Fruit fly (Drosophila melanogaster) whole organism, wandering third instar larva: Measurements from ENCODE around the gene gogo.

Experiments
- Dfd ChIP-seq: fragments of >200 bp; optimal IDR thresholded peaks from 2 replicates; lab custom pipeline; 2017; ENCODE audit warnings: missing biosample characterization, missing genetic modification characterization
- Rel ChIP-seq, 2 experiments: fragments of 200-800 bp; sonication (Bioruptor generic) in 1 of 2; optimal IDR thresholded peaks; 2 replicates in 1 of 2; 3 replicates in 1 of 2; lab custom pipeline; 2016 to 2019; ENCODE audit warnings: mild to moderate bottlenecking in 2 of 2, missing biosample characterization in 2 of 2, missing genetic modification characterization in 2 of 2, moderate library complexity in 1 of 2
- Vsx2 ChIP-seq: fragments of 200-300, 225-300 bp; sonication (Bioruptor generic); optimal IDR thresholded peaks from 2 replicates; lab custom pipeline; 2018; ENCODE audit warnings: missing biosample characterization, missing genetic modification characterization; ENCODE audit not compliant: partially characterized antibody
- fru ChIP-seq: fragments of 200-800 bp; sonication (Bioruptor generic); optimal IDR thresholded peaks from 3 replicates; lab custom pipeline; 2016; ENCODE audit warnings: missing biosample characterization, mild to moderate bottlenecking, missing genetic modification characterization
- h ChIP-seq: fragments of 200-800 bp; sonication (Bioruptor generic); optimal IDR thresholded peaks from 3 replicates; lab custom pipeline; 2016; ENCODE audit warnings: missing biosample characterization, mild to moderate bottlenecking, missing genetic modification characterization
- psq ChIP-seq: fragments of 200-800 bp; sonication (Bioruptor generic); optimal IDR thresholded peaks from 3 replicates; lab custom pipeline; 2017; ENCODE audit warnings: missing biosample characterization, mild to moderate bottlenecking, missing genetic modification characterization, moderate library complexity
- usp ChIP-seq: fragments of >200 bp; optimal IDR thresholded peaks from 2 replicates; lab custom pipeline; 2017; ENCODE audit warnings: missing biosample characterization, missing genetic modification characterization
- woc ChIP-seq: sonication (Bioruptor generic); optimal IDR thresholded peaks from 2 replicates; lab custom pipeline; 2016; ENCODE audit warnings: missing biosample characterization, mild to moderate bottlenecking, missing genetic modification characterization

DNA sequence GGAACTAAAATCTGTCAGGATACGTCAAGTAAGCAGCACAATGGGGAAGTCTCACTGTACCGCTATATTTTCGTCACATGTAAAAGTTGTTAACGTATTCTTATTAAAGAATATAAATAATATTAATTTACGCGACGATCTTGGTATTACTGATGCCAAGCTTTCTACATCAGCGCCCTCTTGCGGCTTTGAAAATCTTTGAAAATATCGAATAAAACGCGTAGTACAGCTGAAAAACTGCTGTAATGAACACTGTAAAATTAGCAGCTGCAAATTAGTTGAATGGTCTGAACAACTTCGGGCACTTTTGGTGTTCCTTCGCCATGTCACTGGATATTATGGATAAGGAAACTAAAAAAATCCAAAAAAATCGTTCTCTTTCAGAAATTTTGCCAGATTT is 25.1 kb upstream of the gogo start:
- TF ChIP-seq usp (GFP tag; lab: Kevin White, UChicago): no peak
- TF ChIP-seq fru (GFP tag; lab: Kevin White, UChicago): no peak
- no peak for TF ChIP-seq psq (GFP tag; lab: Kevin White, UChicago)
- TF ChIP-seq h (GFP tag; lab: Kevin White, UChicago): no peak
- no peak for TF ChIP-seq woc (GFP tag; lab: Kevin White, UChicago)
- no peak for TF ChIP-seq Dfd (GFP tag; lab: Kevin White, UChicago)
- TF ChIP-seq Vsx2 (GFP tag; lab: Kevin White, UChicago): no peak
- no peak for TF ChIP-seq Rel (GFP tag; optimal IDR thresholded peaks at IDR 0.05; lab: Kevin White, UChicago)
- no peak for TF ChIP-seq Rel (tag; optimal IDR thresholded peaks at IDR 0.05; lab: Kevin White, UChicago)
